Fruit fly (Drosophila melanogaster): ENCODE results near the gene CG13461.

Gene CG13461

DNA sequence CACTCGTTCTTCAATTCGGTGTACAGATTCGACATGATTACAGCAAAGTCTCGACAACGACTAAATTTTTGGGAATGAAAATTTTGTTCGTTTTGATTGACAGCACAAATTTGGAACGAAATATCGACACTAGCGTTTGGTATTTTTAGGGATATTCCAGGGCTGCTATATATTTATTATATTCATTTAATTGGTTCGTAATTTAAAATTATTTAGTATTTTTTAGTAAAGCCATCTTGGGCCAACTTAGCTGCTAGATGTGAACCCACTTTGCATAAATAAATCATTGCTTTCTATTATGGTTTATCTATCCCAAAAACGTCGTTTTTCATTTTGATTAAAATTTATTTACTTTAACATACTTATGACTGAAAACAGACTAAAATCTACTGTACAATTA lies 9.8 kb downstream of the CG13461 start, which contains the start of gene Rpn12R:
TSS of gene Rpn12R (minus strand) at position 101 of the 400 bp plus-strand sequence.
- TF ChIP-seq CG10348 (GFP tag; IDR thresholded peaks at IDR 0.05): no peak
- TF ChIP-seq Pif1A (GFP tag; optimal IDR thresholded peaks at IDR 0.05): no peak
- no peak for TF ChIP-seq D1 (tag; optimal IDR thresholded peaks at IDR 0.05)
- TF ChIP-seq CG8159 (tag; optimal IDR thresholded peaks at IDR 0.05): no peak
- no peak for TF ChIP-seq EcR (GFP tag; optimal IDR thresholded peaks at IDR 0.05)

- TF ChIP-seq CG4496 (GFP tag; IDR thresholded peaks at IDR 0.05) (no peak), CG12605 (GFP tag; IDR thresholded peaks at IDR 0.05) (no peak)
Observed at dm6 chr3L:15040329-15040886, 11.9 kb downstream of the CG13461 start.

DNA sequence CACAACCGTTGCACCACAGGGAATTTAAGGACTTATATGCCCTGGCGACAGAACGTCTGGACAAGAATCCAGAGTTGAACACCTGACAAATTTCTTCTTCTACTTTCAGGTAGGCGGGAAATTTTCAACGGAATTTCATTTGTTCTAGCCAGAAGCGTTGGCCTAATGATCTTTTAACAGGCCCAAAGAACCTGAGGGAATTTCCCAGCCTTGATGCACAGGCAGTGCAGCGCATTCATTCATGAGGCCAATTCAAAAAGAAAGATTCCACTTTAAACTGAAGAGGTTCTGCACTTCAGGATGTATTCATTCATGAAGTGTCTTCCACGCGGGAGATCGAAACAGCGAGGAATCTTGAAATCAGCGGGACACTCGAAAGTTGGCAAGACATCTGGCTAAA lies 12.8 kb downstream of the CG13461 start:
- no peak for TF ChIP-seq CG15710 (tag; optimal IDR thresholded peaks at IDR 0.05)
- TF ChIP-seq Snoo (tag; optimal IDR thresholded peaks at IDR 0.05): no peak
- TF ChIP-seq CG34367 (tag; optimal IDR thresholded peaks at IDR 0.05): no peak
- TF ChIP-seq Pif1B (GFP tag; optimal IDR thresholded peaks at IDR 0.05): no peak
- TF ChIP-seq CG13204 (GFP tag; optimal IDR thresholded peaks at IDR 0.05): no peak
- TF ChIP-seq CG9948 (tag; optimal IDR thresholded peaks at IDR 0.05): no peak
- TF ChIP-seq fd96Ca (GFP tag; IDR thresholded peaks at IDR 0.05): no peak
- no peak for TF ChIP-seq gl (tag; optimal IDR thresholded peaks at IDR 0.05)
- no peak for TF ChIP-seq CG17806 (tag; optimal IDR thresholded peaks at IDR 0.05)

dm6 chr3L:15035585-15035984 lies 16.7 kb downstream of the CG13461 start:
- TF ChIP-seq Ets98B (GFP tag; IDR thresholded peaks at IDR 0.05) (no peak), Snoo (tag; optimal IDR thresholded peaks at IDR 0.05) (no peak), gl (tag; optimal IDR thresholded peaks at IDR 0.05) (no peak), Pif1A (GFP tag; optimal IDR thresholded peaks at IDR 0.05) (peak; percentile 5), CG13204 (GFP tag; optimal IDR thresholded peaks at IDR 0.05) (no peak), Pif1B (GFP tag; optimal IDR thresholded peaks at IDR 0.05) (no peak), CG8159 (tag; optimal IDR thresholded peaks at IDR 0.05) (peak; percentile 41), fd96Ca (GFP tag; IDR thresholded peaks at IDR 0.05) (no peak), rn (GFP tag; IDR thresholded peaks at IDR 0.05) (no peak), EcR (GFP tag; optimal IDR thresholded peaks at IDR 0.05) (no peak), CG15710 (tag; optimal IDR thresholded peaks at IDR 0.05) (no peak), CG12605 (GFP tag; IDR thresholded peaks at IDR 0.05) (no peak), D1 (tag; optimal IDR thresholded peaks at IDR 0.05) (no peak), CG34367 (tag; optimal IDR thresholded peaks at IDR 0.05) (no peak), CG32121 (GFP tag; IDR thresholded peaks at IDR 0.05) (no peak), CG9948 (tag; optimal IDR thresholded peaks at IDR 0.05) (no peak), CG17806 (tag; optimal IDR thresholded peaks at IDR 0.05) (no peak), CG8301 (tag; optimal IDR thresholded peaks at IDR 0.05) (no peak), CG14655 (GFP tag; optimal IDR thresholded peaks at IDR 0.05) (peak; percentile 31), CG4496 (GFP tag; IDR thresholded peaks at IDR 0.05) (no peak), CG10348 (GFP tag; IDR thresholded peaks at IDR 0.05) (no peak)

DNA sequence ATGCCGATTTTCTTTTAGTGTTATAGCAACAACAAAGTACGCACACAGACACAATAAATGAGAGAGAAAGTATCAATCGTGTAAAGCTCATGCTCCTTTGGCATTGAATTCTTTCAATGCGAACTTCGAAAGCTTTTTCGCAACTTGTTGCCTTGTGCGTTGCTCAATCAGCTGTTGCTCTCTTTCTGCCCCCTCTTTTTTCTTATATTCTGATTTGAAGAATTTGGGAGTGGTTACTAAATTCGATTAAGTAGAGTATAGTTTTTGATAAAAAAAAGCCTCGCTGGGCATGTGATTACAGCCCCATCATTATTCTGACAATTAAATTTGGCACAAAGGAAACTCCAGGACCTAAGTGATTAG lies 17.6 kb downstream of the CG13461 start:
- TF ChIP-seq Snoo (tag; optimal IDR thresholded peaks at IDR 0.05) (no peak), EcR (GFP tag; optimal IDR thresholded peaks at IDR 0.05) (no peak), CG13204 (GFP tag; optimal IDR thresholded peaks at IDR 0.05) (no peak), CG15710 (tag; optimal IDR thresholded peaks at IDR 0.05) (no peak), CG12605 (GFP tag; IDR thresholded peaks at IDR 0.05) (no peak), CG8301 (tag; optimal IDR thresholded peaks at IDR 0.05) (no peak), CG10348 (GFP tag; IDR thresholded peaks at IDR 0.05) (no peak), CG9948 (tag; optimal IDR thresholded peaks at IDR 0.05) (no peak), CG4496 (GFP tag; IDR thresholded peaks at IDR 0.05) (no peak)

dm6 chr3L:15034061-15034713 lies 18.1 kb downstream of the CG13461 start:
- TF ChIP-seq EcR (GFP tag; optimal IDR thresholded peaks at IDR 0.05): no peak
- TF ChIP-seq CG17806 (tag; optimal IDR thresholded peaks at IDR 0.05): no peak
- peak; percentile 51 for TF ChIP-seq CG8159 (tag; optimal IDR thresholded peaks at IDR 0.05)
- TF ChIP-seq D1 (tag; optimal IDR thresholded peaks at IDR 0.05): no peak
- peak; percentile 25 for TF ChIP-seq CG15710 (tag; optimal IDR thresholded peaks at IDR 0.05)
- no peak for TF ChIP-seq Pif1A (GFP tag; optimal IDR thresholded peaks at IDR 0.05)
- peak; percentile 19 for TF ChIP-seq CG14655 (GFP tag; optimal IDR thresholded peaks at IDR 0.05)
- TF ChIP-seq Pif1B (GFP tag; optimal IDR thresholded peaks at IDR 0.05): no peak
- no peak for TF ChIP-seq CG34367 (tag; optimal IDR thresholded peaks at IDR 0.05)
- no peak for TF ChIP-seq CG13204 (GFP tag; optimal IDR thresholded peaks at IDR 0.05)
- TF ChIP-seq rn (GFP tag; IDR thresholded peaks at IDR 0.05): no peak
- TF ChIP-seq CG12605 (GFP tag; IDR thresholded peaks at IDR 0.05): no peak
- no peak for TF ChIP-seq gl (tag; optimal IDR thresholded peaks at IDR 0.05)
- TF ChIP-seq CG10348 (GFP tag; IDR thresholded peaks at IDR 0.05): no peak
- no peak for TF ChIP-seq CG8301 (tag; optimal IDR thresholded peaks at IDR 0.05)
- TF ChIP-seq CG9948 (tag; optimal IDR thresholded peaks at IDR 0.05): no peak
- no peak for TF ChIP-seq Snoo (tag; optimal IDR thresholded peaks at IDR 0.05)
- no peak for TF ChIP-seq CG4496 (GFP tag; IDR thresholded peaks at IDR 0.05)
- TF ChIP-seq fd96Ca (GFP tag; IDR thresholded peaks at IDR 0.05): no peak

Data from whole organism, pupa.